Worm (Caenorhabditis elegans): ENCODE results near the gene F35C11.4.

DNA sequence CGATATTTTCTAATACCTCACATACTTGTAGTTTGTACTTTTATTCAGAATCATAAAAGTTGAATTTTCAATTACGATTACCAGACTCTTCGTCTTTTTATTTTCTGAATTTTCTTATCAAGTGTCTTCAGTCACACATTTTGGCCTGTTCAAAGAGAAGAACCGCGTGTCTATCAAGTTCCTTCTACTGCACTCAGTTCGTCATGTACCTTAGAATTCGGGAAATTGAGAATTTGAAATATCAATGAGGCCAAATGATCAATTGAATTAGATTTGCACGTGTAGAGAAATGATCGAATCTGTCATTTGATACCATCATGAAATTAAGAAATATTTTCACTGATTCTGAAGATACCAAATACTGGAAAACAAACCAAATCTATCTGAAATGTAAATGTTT lies 14.8 kb downstream of the F35C11.4 start:
- TF ChIP-seq F13C5.2 (tag; optimal IDR thresholded peaks at IDR 0.05) (no peak), tra-4 (tag; optimal IDR thresholded peaks at IDR 0.05) (no peak), hmbx-1 (tag; optimal IDR thresholded peaks at IDR 0.05) (no peak), sea-1 (GFP tag; conservative IDR thresholded peaks at IDR 0.05) (no peak)

All from whole organism, early embryonic.